Worm (Caenorhabditis elegans) whole organism, L2 larva: Measurements from ENCODE around the gene T08E11.1.

Experiments
- egl-27 ChIP-seq: sonication (generic microtip); optimal IDR thresholded peaks from 3 replicates; lab custom pipeline; 2017; ENCODE audit warnings: missing biosample characterization, missing genetic modification reagents, missing genetic modification characterization
- fos-1 ChIP-seq: fragments of 150-350 bp; optimal IDR thresholded peaks from 2 replicates; lab custom pipeline; 2014; ENCODE audit warnings: missing biosample characterization, missing genetic modification characterization
- skn-1 ChIP-seq: sonication (generic microtip); optimal IDR thresholded peaks from 2 replicates; lab custom pipeline; 2017; ENCODE audit warnings: missing biosample characterization, missing genetic modification characterization

ce11 chrII:1864278-1864677, 28.0 kb downstream of the T08E11.1 start, which contains the start of gene C16C4.17:
- TF ChIP-seq egl-27 (tag; lab: Kevin White, UChicago) (no peak), fos-1 (tag; lab: Kevin White, UChicago) (no peak), skn-1 (tag; lab: Kevin White, UChicago) (no peak)
